Fruit fly (Drosophila melanogaster) whole organism, embryonic: ENCODE data around the gene Tep4.

Source experiments
- Asciz ChIP-seq: fragments of 200-800 bp; sonication (Bioruptor generic); optimal IDR thresholded peaks from 2 replicates; lab custom pipeline; 2017; ENCODE audit warnings: missing biosample characterization, mild to moderate bottlenecking, missing genetic modification characterization, missing genetic modification reagents
- Bgb ChIP-seq: fragments of 200-800 bp; sonication (Bioruptor generic); IDR thresholded peaks from 2 replicates; pipeline ENCODE4 v1.3.6; 2022; ENCODE audit warnings: missing biosample characterization, missing genetic modification characterization; ENCODE audit not compliant: partially characterized antibody
- Bteb2 ChIP-seq: fragments of 200-800 bp; sonication (Bioruptor generic); optimal IDR thresholded peaks from 2 replicates; lab custom pipeline; 2016; ENCODE audit warnings: missing biosample characterization, missing genetic modification characterization
- CG11247 ChIP-seq: fragments of 200-800 bp; sonication (Bioruptor generic); IDR thresholded peaks from 2 replicates; pipeline ENCODE4 v1.3.6; 2022; ENCODE audit warnings: missing biosample characterization, missing genetic modification characterization
- CG11456 ChIP-seq: fragments of 200-800 bp; sonication (Bioruptor generic); IDR thresholded peaks from 3 replicates; pipeline ENCODE4 v1.3.6; 2022; ENCODE audit warnings: missing biosample characterization, missing genetic modification characterization
- CG11723 ChIP-seq: fragments of 200-800 bp; sonication (Bioruptor generic); optimal IDR thresholded peaks from 2 replicates; lab custom pipeline; 2017; ENCODE audit warnings: missing biosample characterization, mild to moderate bottlenecking, missing genetic modification characterization
- CG12659 ChIP-seq: fragments of 200-800 bp; sonication (Bioruptor generic); optimal IDR thresholded peaks from 3 replicates; lab custom pipeline; 2017; ENCODE audit warnings: mild to moderate bottlenecking, missing biosample characterization, missing genetic modification reagents, missing genetic modification characterization
- CG13775 ChIP-seq: fragments of 200-800 bp; sonication (Bioruptor generic); optimal IDR thresholded peaks from 3 replicates; lab custom pipeline; 2017; ENCODE audit warnings: missing biosample characterization, mild to moderate bottlenecking, missing genetic modification characterization
- CG14050 ChIP-seq: fragments of 200-800 bp; sonication (Bioruptor generic); IDR thresholded peaks from 3 replicates; pipeline ENCODE4 v1.3.6; 2022; ENCODE audit warnings: missing biosample characterization, missing genetic modification characterization
- CG15479 ChIP-seq: fragments of 200-800 bp; sonication (Bioruptor generic); optimal IDR thresholded peaks from 3 replicates; lab custom pipeline; 2019; ENCODE audit warnings: missing biosample characterization, mild to moderate bottlenecking, missing genetic modification characterization, moderate library complexity
- CG30020 ChIP-seq: fragments of 200-800 bp; optimal IDR thresholded peaks from 2 replicates; lab custom pipeline; 2019; ENCODE audit warnings: missing biosample characterization, mild to moderate bottlenecking, missing genetic modification characterization, moderate library complexity
- CG34224 ChIP-seq: fragments of 200-800 bp; sonication (Bioruptor generic); IDR thresholded peaks from 3 replicates; pipeline ENCODE4 v1.3.6; 2022; ENCODE audit warnings: missing biosample characterization, missing genetic modification characterization; ENCODE audit not compliant: partially characterized antibody
- CG3726 ChIP-seq: fragments of 200-800 bp; sonication (Bioruptor generic); IDR thresholded peaks from 3 replicates; pipeline ENCODE4, ENCODE4 v1.3.6; 2022; ENCODE audit warnings: missing biosample characterization, missing genetic modification characterization
- CG3995 ChIP-seq: fragments of 200-800 bp; sonication (Bioruptor generic); optimal IDR thresholded peaks from 3 replicates; lab custom pipeline; 2016; ENCODE audit warnings: missing biosample characterization, missing genetic modification characterization
- CG4360 ChIP-seq: fragments of 200-800 bp; sonication (Bioruptor generic); IDR thresholded peaks from 2 replicates; pipeline ENCODE4 v1.3.6; 2022; ENCODE audit warnings: missing biosample characterization, missing genetic modification characterization
- CG4820 ChIP-seq: fragments of 200-800 bp; sonication (Bioruptor generic); optimal IDR thresholded peaks from 3 replicates; lab custom pipeline; 2016; ENCODE audit warnings: missing biosample characterization, missing genetic modification characterization
- CG7556 ChIP-seq: fragments of 200-800 bp; sonication (Bioruptor generic); optimal IDR thresholded peaks from 2 replicates; lab custom pipeline; 2017; ENCODE audit warnings: missing biosample characterization, mild to moderate bottlenecking, missing genetic modification characterization
- CG7786 ChIP-seq: fragments of 200-800 bp; sonication (Bioruptor generic); optimal IDR thresholded peaks from 2 replicates; lab custom pipeline; 2016; ENCODE audit warnings: missing biosample characterization, missing genetic modification characterization
- CG8388 ChIP-seq: fragments of 200-800 bp; sonication (Bioruptor generic); optimal IDR thresholded peaks from 2 replicates; lab custom pipeline; 2019; ENCODE audit warnings: missing biosample characterization, mild to moderate bottlenecking, missing genetic modification characterization, moderate library complexity
- D19A ChIP-seq: fragments of 200-800 bp; optimal IDR thresholded peaks from 3 replicates; lab custom pipeline; 2019; ENCODE audit warnings: missing biosample characterization, mild to moderate bottlenecking, missing genetic modification characterization, moderate library complexity
- Dp ChIP-seq: fragments of 200-800 bp; sonication (Bioruptor generic); optimal IDR thresholded peaks from 2 replicates; lab custom pipeline; 2018; ENCODE audit warnings: missing biosample characterization, mild to moderate bottlenecking, missing genetic modification characterization, moderate library complexity
- Dref ChIP-seq: fragments of 200-800 bp; sonication (Bioruptor generic); IDR thresholded peaks from 2 replicates; pipeline ENCODE4 v1.3.6; 2022; ENCODE audit warnings: missing biosample characterization, missing genetic modification characterization
- Ets65A ChIP-seq: fragments of 200-800 bp; sonication (Bioruptor generic); peaks from one replicate; lab custom pipeline; 2016; ENCODE audit warnings: missing biosample characterization, missing genetic modification characterization
- HLH4C ChIP-seq: fragments of 200-800 bp; sonication (Bioruptor generic); IDR thresholded peaks from 3 replicates; pipeline ENCODE4 v1.3.6; 2022; ENCODE audit warnings: missing biosample characterization, missing genetic modification characterization; ENCODE audit not compliant: partially characterized antibody
- HmgD ChIP-seq: fragments of 200-800 bp; sonication (Bioruptor generic); optimal IDR thresholded peaks from 3 replicates; lab custom pipeline; 2016; ENCODE audit warnings: missing biosample characterization, missing genetic modification characterization
- Hmx ChIP-seq: fragments of 200-800 bp; sonication (Bioruptor generic); optimal IDR thresholded peaks from 2 replicates; lab custom pipeline; 2016; ENCODE audit warnings: missing biosample characterization, missing genetic modification characterization
- MBD-R2 ChIP-seq: fragments of 200-800 bp; sonication (Bioruptor generic); IDR thresholded peaks from 2 replicates; pipeline ENCODE4 v1.3.6; 2022; ENCODE audit warnings: missing biosample characterization, missing genetic modification characterization
- Mad ChIP-seq: fragments of 200-800 bp; sonication (Bioruptor generic); optimal IDR thresholded peaks from 2 replicates; lab custom pipeline; 2016; ENCODE audit warnings: missing biosample characterization, missing genetic modification characterization
- Myb ChIP-seq: fragments of 200-800 bp; sonication (Bioruptor generic); optimal IDR thresholded peaks from 2 replicates; lab custom pipeline; 2016; ENCODE audit warnings: missing biosample characterization, missing genetic modification characterization
- NC2β ChIP-seq: fragments of 200-800 bp; sonication (Bioruptor generic); optimal IDR thresholded peaks from 2 replicates; lab custom pipeline; 2016; ENCODE audit warnings: missing biosample characterization, missing genetic modification characterization
- NfI ChIP-seq: fragments of 200-800 bp; sonication (Bioruptor generic); optimal IDR thresholded peaks from 3 replicates; lab custom pipeline; 2018; ENCODE audit warnings: missing biosample characterization, mild to moderate bottlenecking, missing genetic modification characterization, moderate library complexity
- Scr ChIP-seq: fragments of 200-800 bp; sonication (Bioruptor generic); IDR thresholded peaks from 2 replicates; pipeline ENCODE4 v1.3.6; 2022; ENCODE audit warnings: missing biosample characterization, missing genetic modification characterization; ENCODE audit not compliant: partially characterized antibody
- Sry-β ChIP-seq: fragments of 200-800 bp; sonication (Bioruptor generic); optimal IDR thresholded peaks from 2 replicates; lab custom pipeline; 2018; ENCODE audit warnings: missing biosample characterization, mild to moderate bottlenecking, missing genetic modification characterization, moderate library complexity
- ato ChIP-seq: fragments of 200-800 bp; sonication (Bioruptor generic); IDR thresholded peaks from 2 replicates; pipeline ENCODE4 v1.3.6; 2022; ENCODE audit warnings: missing biosample characterization, missing genetic modification characterization; ENCODE audit not compliant: partially characterized antibody
- dysf ChIP-seq: fragments of 200-800 bp; sonication (Bioruptor generic); IDR thresholded peaks from 3 replicates; pipeline ENCODE4 v1.3.6; 2022; ENCODE audit warnings: missing biosample characterization, missing genetic modification characterization
- fru ChIP-seq: fragments of >200 bp; optimal IDR thresholded peaks from 2 replicates; lab custom pipeline; 2017
- fu2 ChIP-seq: fragments of 200-800 bp; sonication (Bioruptor generic); optimal IDR thresholded peaks from 2 replicates; lab custom pipeline; 2016; ENCODE audit warnings: missing biosample characterization, missing genetic modification characterization
- gfzf ChIP-seq: fragments of 200-800 bp; sonication (Bioruptor generic); optimal IDR thresholded peaks from 2 replicates; lab custom pipeline; 2016; ENCODE audit warnings: missing biosample characterization, mild to moderate bottlenecking, missing genetic modification characterization, moderate library complexity
- her ChIP-seq: fragments of 200-800 bp; sonication (Bioruptor generic); optimal IDR thresholded peaks from 2 replicates; lab custom pipeline; 2016; ENCODE audit warnings: missing biosample characterization, missing genetic modification characterization
- lilli ChIP-seq: fragments of 200-800 bp; sonication (Bioruptor generic); optimal IDR thresholded peaks from 3 replicates; lab custom pipeline; 2016; ENCODE audit warnings: missing biosample characterization, missing genetic modification characterization
- luna ChIP-seq: fragments of 200-800 bp; sonication (Bioruptor generic); optimal IDR thresholded peaks from 2 replicates; lab custom pipeline; 2016; ENCODE audit warnings: missing biosample characterization, missing genetic modification characterization
- nerfin-2 ChIP-seq: fragments of 200-800 bp; sonication (Bioruptor generic); IDR thresholded peaks from 2 replicates; pipeline ENCODE4 v1.3.6; 2022; ENCODE audit warnings: missing biosample characterization, missing genetic modification characterization; ENCODE audit not compliant: partially characterized antibody
- nmo ChIP-seq: fragments of 200-800 bp; sonication (Bioruptor generic); optimal IDR thresholded peaks from 2 replicates; lab custom pipeline; 2018; ENCODE audit warnings: missing biosample characterization, mild to moderate bottlenecking, missing genetic modification characterization, moderate library complexity
- prd ChIP-seq, 3 experiments: fragments of >200 bp in 2 of 3; fragments of 200-800 bp in 1 of 3; sonication (Bioruptor generic) in 1 of 3; optimal IDR thresholded peaks in 2 of 3; IDR thresholded peaks in 1 of 3; 2 replicates in 2 of 3; 3 replicates in 1 of 3; pipeline versions ENCODE4 v1.3.6 to Lab custom; 2017 to 2022; ENCODE audit warnings: missing biosample characterization in 1 of 3, missing genetic modification characterization in 1 of 3
- repo ChIP-seq: fragments of 200-800 bp; sonication (Bioruptor generic); optimal IDR thresholded peaks from 2 replicates; lab custom pipeline; 2016; ENCODE audit warnings: missing biosample characterization, missing genetic modification characterization
- sob ChIP-seq: fragments of 200-800 bp; sonication (Bioruptor generic); IDR thresholded peaks from 2 replicates; pipeline ENCODE4 v1.3.6; 2022; ENCODE audit warnings: missing biosample characterization, missing genetic modification characterization
- sr ChIP-seq: fragments of 200-800 bp; sonication (Bioruptor generic); IDR thresholded peaks from 3 replicates; pipeline ENCODE4 v1.3.6; 2022; ENCODE audit warnings: missing biosample characterization, missing genetic modification characterization
- tin ChIP-seq: fragments of 200-800 bp; sonication (Bioruptor generic); optimal IDR thresholded peaks from 3 replicates; lab custom pipeline; 2016; ENCODE audit warnings: missing biosample characterization, missing genetic modification characterization
- vfl ChIP-seq: fragments of 200-800 bp; sonication (Bioruptor generic); optimal IDR thresholded peaks from 2 replicates; lab custom pipeline; 2016; ENCODE audit warnings: missing biosample characterization, missing genetic modification characterization
- vvl ChIP-seq: fragments of 200-800 bp; sonication (Bioruptor generic); IDR thresholded peaks from 2 replicates; pipeline ENCODE4 v1.3.6; 2022; ENCODE audit warnings: missing biosample characterization, missing genetic modification characterization

Tep4 gene

dm6 chr2L:19508361-19508918 is 39.9 kb upstream of the Tep4 start, which contains the start of gene cyst (continued):
- TF ChIP-seq Asciz (no peak), Bgb (peak; percentile 99), D19A (tag; lab: Kevin White, UChicago) (no peak), CG15479 (GFP tag; lab: Kevin White, UChicago) (peak; percentile 61), sr (GFP tag; lab: Robert Waterston, UW) (peak; percentile 60; the same call in 1 of the 3 replicates), ato (GFP tag; lab: Robert Waterston, UW) (peak; percentile 94), Mad (GFP tag; lab: Kevin White, UChicago) (peak; percentile 14), CG3726 (GFP tag; lab: Robert Waterston, UW) (no peak), HmgD (GFP tag; lab: Kevin White, UChicago) (peak; percentile 54), Sry-β (GFP tag; lab: Kevin White, UChicago) (peak; percentile 2), luna (peak; percentile 49), CG4360 (peak; percentile 96), Dp (GFP tag; lab: Kevin White, UChicago) (peak; percentile 86), lilli (GFP tag; lab: Kevin White, UChicago) (peak; percentile 53), repo (GFP tag; lab: Kevin White, UChicago) (peak; percentile 44), nerfin-2 (peak; percentile 90), CG7556 (GFP tag; lab: Kevin White, UChicago) (no peak), CG4820 (peak; percentile 12), HLH4C (GFP tag; lab: Robert Waterston, UW) (peak; percentile 94), CG11456 (GFP tag; lab: Robert Waterston, UW) (peak; percentile 36; the same call in 1 of the 3 replicates), Myb (GFP tag; lab: Kevin White, UChicago) (peak; percentile 99), her (GFP tag; lab: Kevin White, UChicago) (peak; percentile 12), prd (optimal IDR thresholded peaks at IDR 0.05; lab: Kevin White, UChicago) (no peak), prd (GFP tag; IDR thresholded peaks at IDR 0.05; lab: Robert Waterston, UW) (no peak), CG13775 (GFP tag; lab: Kevin White, UChicago) (no peak), Dref (GFP tag; lab: Robert Waterston, UW) (peak; percentile 69), CG14050 (no peak), dysf (GFP tag; lab: Robert Waterston, UW) (no peak), Ets65A (GFP tag; lab: Kevin White, UChicago) (peak; percentile 96), Scr (peak; percentile 97), MBD-R2 (GFP tag; lab: Robert Waterston, UW) (peak; percentile 64), fru (lab: Kevin White, UChicago) (no peak), sob (peak; percentile 62), CG7786 (GFP tag; lab: Kevin White, UChicago) (peak; percentile 1), fu2 (GFP tag; lab: Kevin White, UChicago) (no peak), vvl (peak; percentile 75), tin (peak; percentile 30), Bteb2 (peak; percentile 2), gfzf (peak; percentile 65), CG30020 (tag; lab: Kevin White, UChicago) (peak; percentile 35), CG34224 (peak; percentile 95), CG3995 (GFP tag; lab: Kevin White, UChicago) (peak; percentile 37), CG8388 (GFP tag; lab: Kevin White, UChicago) (no peak), nmo (GFP tag; lab: Kevin White, UChicago) (peak; percentile 60), CG11723 (GFP tag; lab: Kevin White, UChicago) (no peak), CG11247 (peak; percentile 19; the same call in 1 of the 2 replicates), NfI (GFP tag; lab: Kevin White, UChicago) (peak; percentile 24), CG12659 (GFP tag; lab: Kevin White, UChicago) (peak; percentile 81), vfl (peak; percentile 44), NC2β (GFP tag; lab: Kevin White, UChicago) (peak; percentile 13), Hmx (GFP tag; lab: Kevin White, UChicago) (no peak)
